Worm (Caenorhabditis elegans) whole organism, L3 larva: Measurements from ENCODE around the gene cpr-3.

Source experiments
- R02D3.7 ChIP-seq: fragments of 150-350 bp; optimal IDR thresholded peaks from 2 replicates; lab custom pipeline; 2014; ENCODE audit warnings: missing biosample characterization, missing genetic modification characterization
- aly-2 ChIP-seq: fragments of 150-350 bp; optimal IDR thresholded peaks from 2 replicates; lab custom pipeline; 2014; ENCODE audit warnings: missing biosample characterization, missing genetic modification characterization
- ama-1 ChIP-seq: fragments of 150-350 bp; optimal IDR thresholded peaks from 2 replicates; lab custom pipeline; 2018
- ceh-82 ChIP-seq: fragments of 150-350 bp; optimal IDR thresholded peaks from 2 replicates; lab custom pipeline; 2014; ENCODE audit warnings: missing biosample characterization, missing genetic modification characterization
- ceh-9 ChIP-seq: sonication (generic microtip); optimal IDR thresholded peaks from 2 replicates; lab custom pipeline; 2018; ENCODE audit warnings: missing biosample characterization, missing genetic modification characterization
- daf-12 ChIP-seq: fragments of 150-350 bp; optimal IDR thresholded peaks from 2 replicates; lab custom pipeline; 2014; ENCODE audit warnings: missing biosample characterization, missing genetic modification reagents, missing genetic modification characterization
- egl-27 ChIP-seq: sonication (generic microtip); optimal IDR thresholded peaks from 4 replicates; lab custom pipeline; 2017; ENCODE audit warnings: missing biosample characterization, missing genetic modification reagents, missing genetic modification characterization
- egl-5 ChIP-seq: fragments of 150-350 bp; optimal IDR thresholded peaks from 2 replicates; lab custom pipeline; 2017; ENCODE audit warnings: missing biosample characterization, missing genetic modification reagents, missing genetic modification characterization, inconsistent platforms
- elt-3 ChIP-seq, 3 experiments: fragments of 150-350 bp in 1 of 3; sonication (generic microtip) in 2 of 3; optimal IDR thresholded peaks; 2 replicates in 2 of 3; 4 replicates in 1 of 3; lab custom pipeline; 2014 to 2017; ENCODE audit warnings: missing biosample characterization in 3 of 3, missing genetic modification characterization in 3 of 3
- eor-1 ChIP-seq, 2 experiments: fragments of 150-350 bp; optimal IDR thresholded peaks; 2 replicates each; lab custom pipeline; 2014 to 2018; ENCODE audit warnings: missing biosample characterization in 2 of 2, missing genetic modification characterization in 2 of 2
- fkh-10 ChIP-seq: sonication (generic microtip); optimal IDR thresholded peaks from 2 replicates; lab custom pipeline; 2017; ENCODE audit warnings: missing biosample characterization, missing genetic modification reagents, missing genetic modification characterization
- fkh-2 ChIP-seq: fragments of 150-350 bp; optimal IDR thresholded peaks from 2 replicates; lab custom pipeline; 2014; ENCODE audit warnings: missing biosample characterization, missing genetic modification reagents, missing genetic modification characterization
- fos-1 ChIP-seq: fragments of 150-350 bp; optimal IDR thresholded peaks from 2 replicates; lab custom pipeline; 2014; ENCODE audit warnings: missing biosample characterization, missing genetic modification characterization
- hmg-11 ChIP-seq: sonication (generic microtip); optimal IDR thresholded peaks from 2 replicates; lab custom pipeline; 2016; ENCODE audit warnings: missing genetic modification characterization, missing compliant biosample characterization
- jun-1 ChIP-seq: fragments of 150-350 bp; optimal IDR thresholded peaks from 2 replicates; lab custom pipeline; 2014; ENCODE audit warnings: missing biosample characterization, missing genetic modification reagents, missing genetic modification characterization
- lin-15B ChIP-seq: fragments of 150-350 bp; optimal IDR thresholded peaks from 2 replicates; lab custom pipeline; 2014; ENCODE audit warnings: missing biosample characterization, missing genetic modification characterization
- lin-39 ChIP-seq: fragments of 150-350 bp; optimal IDR thresholded peaks from 2 replicates; lab custom pipeline; 2018; ENCODE audit warnings: missing biosample characterization, missing genetic modification reagents, missing genetic modification characterization
- lsy-12 ChIP-seq: sonication (generic microtip); optimal IDR thresholded peaks from 2 replicates; lab custom pipeline; 2016; ENCODE audit warnings: mild to moderate bottlenecking, missing genetic modification characterization, missing compliant biosample characterization
- mml-1 ChIP-seq: fragments of 150-350 bp; sonication (generic microtip); optimal IDR thresholded peaks from 3 replicates; lab custom pipeline; 2014; ENCODE audit warnings: missing biosample characterization, missing genetic modification characterization
- nfya-1 ChIP-seq: sonication (generic microtip); optimal IDR thresholded peaks from 2 replicates; lab custom pipeline; 2017; ENCODE audit warnings: missing genetic modification characterization, mild to moderate bottlenecking, missing compliant biosample characterization, antibody characterized with exemption, moderate library complexity; ENCODE audit not compliant: insufficient read depth
- nhr-11 ChIP-seq: fragments of 150-350 bp; optimal IDR thresholded peaks from 2 replicates; lab custom pipeline; 2014; ENCODE audit warnings: missing biosample characterization, missing genetic modification characterization
- nhr-23 ChIP-seq: fragments of 150-350 bp; optimal IDR thresholded peaks from 2 replicates; lab custom pipeline; 2014; ENCODE audit warnings: missing biosample characterization, missing genetic modification reagents, missing genetic modification characterization
- nhr-237 ChIP-seq: fragments of 150-350 bp; optimal IDR thresholded peaks from 2 replicates; lab custom pipeline; 2014; ENCODE audit warnings: missing biosample characterization, missing genetic modification characterization
- nhr-25 ChIP-seq: sonication (generic microtip); optimal IDR thresholded peaks from 2 replicates; lab custom pipeline; 2017; ENCODE audit warnings: missing biosample characterization, missing genetic modification characterization
- nhr-43 ChIP-seq: sonication (generic microtip); optimal IDR thresholded peaks from 2 replicates; lab custom pipeline; 2016; ENCODE audit warnings: mild to moderate bottlenecking, missing genetic modification characterization, missing compliant biosample characterization; ENCODE audit not compliant: poor library complexity, severe bottlenecking
- nhr-67 ChIP-seq: fragments of 150-350 bp; optimal IDR thresholded peaks from 2 replicates; lab custom pipeline; 2014; ENCODE audit warnings: missing biosample characterization, missing genetic modification characterization
- nhr-76 ChIP-seq: fragments of 150-350 bp; sonication (generic microtip); optimal IDR thresholded peaks from 5 replicates; lab custom pipeline; 2014; ENCODE audit warnings: missing biosample characterization, missing genetic modification characterization
- nhr-77 ChIP-seq: fragments of 150-350 bp; optimal IDR thresholded peaks from 2 replicates; lab custom pipeline; 2014; ENCODE audit warnings: missing biosample characterization, missing genetic modification characterization
- pqm-1 ChIP-seq: fragments of 150-350 bp; optimal IDR thresholded peaks from 2 replicates; lab custom pipeline; 2017; ENCODE audit warnings: missing biosample characterization, missing genetic modification characterization, inconsistent platforms
- skn-1 ChIP-seq: fragments of 150-350 bp; optimal IDR thresholded peaks from 2 replicates; lab custom pipeline; 2014; ENCODE audit warnings: missing biosample characterization, missing genetic modification characterization
- snpc-4 ChIP-seq: fragments of 150-350 bp; optimal IDR thresholded peaks from 2 replicates; lab custom pipeline; 2014; ENCODE audit warnings: missing biosample characterization, missing genetic modification characterization
- unc-39 ChIP-seq: sonication (generic microtip); optimal IDR thresholded peaks from 4 replicates; lab custom pipeline; 2017; ENCODE audit warnings: missing biosample characterization, missing genetic modification characterization
- zag-1 ChIP-seq: fragments of 150-350 bp; optimal IDR thresholded peaks from 2 replicates; lab custom pipeline; 2014; ENCODE audit warnings: missing biosample characterization, missing genetic modification characterization
- ztf-11 ChIP-seq: fragments of 150-350 bp; optimal IDR thresholded peaks from 2 replicates; lab custom pipeline; 2014; ENCODE audit warnings: missing biosample characterization, missing genetic modification characterization

Gene cpr-3

ce11 chrV:15281279-15281949, 17.1 kb downstream of the cpr-3 start, which contains the start of the genes srw-19 and srx-51:
srw-19 (minus strand) TSS chrV:15281379.
srx-51 (plus strand) TSS chrV:15281899.
- TF ChIP-seq nhr-67 (tag; lab: Kevin White, UChicago) (no peak), nhr-76 (tag; lab: Kevin White, UChicago) (no peak), nhr-25 (tag; lab: Kevin White, UChicago) (no peak), R02D3.7 (tag; lab: Kevin White, UChicago) (no peak), lin-39 (tag; lab: Kevin White, UChicago) (no peak), nhr-23 (tag; lab: Kevin White, UChicago) (no peak)

- TF ChIP-seq nhr-43 (tag; lab: Kevin White, UChicago): no peak
Measured at ce11 chrV:15276915-15277314, 21.6 kb downstream of the cpr-3 start, which contains the start of gene srw-17. srw-17 (minus strand) TSS chrV:15277015.

- TF ChIP-seq egl-27 (tag; lab: Kevin White, UChicago) (no peak), jun-1 (tag; lab: Kevin White, UChicago) (no peak), nhr-77 (tag; lab: Kevin White, UChicago) (no peak), nhr-43 (tag; lab: Kevin White, UChicago) (no peak)
Measured at ce11 chrV:15274757-15275156, 23.7 kb downstream of the cpr-3 start, which contains the start of gene srw-16. srw-16 (minus strand) TSS chrV:15274857.

ce11 chrV:15272263-15272662, 26.2 kb downstream of the cpr-3 start, which contains the start of gene T10H4.4:
T10H4.4 (minus strand) TSS chrV:15272363.
- TF ChIP-seq nhr-77 (tag; lab: Kevin White, UChicago): no peak
- TF ChIP-seq lin-39 (tag; lab: Kevin White, UChicago): no peak
- TF ChIP-seq eor-1 (tag; optimal IDR thresholded peaks at IDR 0.05; lab: Kevin White, UChicago): no peak
- no peak for TF ChIP-seq nhr-76 (tag; lab: Kevin White, UChicago)
- TF ChIP-seq nhr-237: no peak
- no peak for TF ChIP-seq mml-1 (tag; lab: Kevin White, UChicago)
- TF ChIP-seq fkh-10 (GFP tag; lab: Kevin White, UChicago): no peak

ce11 chrV:15268302-15268701, 30.2 kb downstream of the cpr-3 start, which contains the start of gene srw-22:
srw-22 (plus strand) TSS chrV:15268602.
- TF ChIP-seq pqm-1 (tag; lab: Kevin White, UChicago) (no peak), mml-1 (tag; lab: Kevin White, UChicago) (no peak), unc-39 (no peak), ama-1 (no peak), snpc-4 (tag; lab: Kevin White, UChicago) (no peak), fkh-2 (tag; lab: Kevin White, UChicago) (no peak), fos-1 (tag; lab: Kevin White, UChicago) (no peak), aly-2 (tag; lab: Kevin White, UChicago) (no peak), lin-39 (tag; lab: Kevin White, UChicago) (no peak), nhr-76 (tag; lab: Kevin White, UChicago) (no peak), lsy-12 (tag; lab: Kevin White, UChicago) (no peak), nhr-77 (tag; lab: Kevin White, UChicago) (no peak), nhr-25 (tag; lab: Kevin White, UChicago) (no peak), nhr-11 (tag; lab: Kevin White, UChicago) (no peak)
- TF ChIP-seq, all 47 proteins: peak for 0

ce11 chrV:15267405-15267804, 31.1 kb downstream of the cpr-3 start, which contains the start of gene T10H4.13:
T10H4.13 (minus strand) TSS chrV:15267505.
- TF ChIP-seq lin-15B (tag; lab: Kevin White, UChicago) (no peak), nfya-1 (tag; lab: Kevin White, UChicago) (no peak)
- TF ChIP-seq, all 47 proteins: peak for 0

- TF ChIP-seq ztf-11 (no peak), egl-5 (tag; lab: Kevin White, UChicago) (no peak), ceh-9 (tag; lab: Kevin White, UChicago) (no peak), nhr-25 (tag; lab: Kevin White, UChicago) (no peak), nhr-11 (tag; lab: Kevin White, UChicago) (no peak), snpc-4 (tag; lab: Kevin White, UChicago) (no peak), zag-1 (no peak), unc-39 (no peak), fkh-10 (GFP tag; lab: Kevin White, UChicago) (no peak), egl-27 (tag; lab: Kevin White, UChicago) (no peak), skn-1 (tag; lab: Kevin White, UChicago) (no peak), hmg-11 (tag; lab: Kevin White, UChicago) (no peak), ceh-82 (tag; lab: Kevin White, UChicago) (no peak), nhr-77 (tag; lab: Kevin White, UChicago) (no peak), daf-12 (no peak), elt-3 (tag; optimal IDR thresholded peaks at IDR 0.05; lab: Kevin White, UChicago) (no peak)
Measured at ce11 chrV:15265814-15266213, 32.7 kb downstream of the cpr-3 start, which contains the start of gene M01B2.13. M01B2.13 (minus strand) TSS chrV:15265914.
